Worm (Caenorhabditis elegans) whole organism, L2 larva: ENCODE results near the gene R09F10.5.

Source experiments
- F13H6.1 ChIP-seq: sonication (generic microtip); optimal IDR thresholded peaks from 2 replicates; lab custom pipeline; 2016; ENCODE audit warnings: missing genetic modification characterization, missing compliant biosample characterization
- ZK546.5 ChIP-seq: sonication (generic microtip); optimal IDR thresholded peaks from 2 replicates; lab custom pipeline; 2017; ENCODE audit warnings: missing biosample characterization, missing genetic modification characterization
- alr-1 ChIP-seq: fragments of 150-350 bp; optimal IDR thresholded peaks from 2 replicates; lab custom pipeline; 2014; ENCODE audit warnings: missing biosample characterization, missing genetic modification characterization
- blmp-1 ChIP-seq: sonication (generic microtip); optimal IDR thresholded peaks from 2 replicates; lab custom pipeline; 2017; ENCODE audit warnings: missing genetic modification characterization, mild to moderate bottlenecking, missing compliant biosample characterization, antibody characterized with exemption, moderate library complexity; ENCODE audit not compliant: insufficient read depth
- lsy-2 ChIP-seq, 2 experiments: fragments of 150-350 bp in 1 of 2; sonication (generic microtip) in 1 of 2; optimal IDR thresholded peaks; 2 replicates each; lab custom pipeline; 2014 to 2017; ENCODE audit warnings: missing biosample characterization in 2 of 2, missing genetic modification characterization in 2 of 2
- mab-5 ChIP-seq: fragments of 150-350 bp; optimal IDR thresholded peaks from 2 replicates; lab custom pipeline; 2014; ENCODE audit warnings: missing biosample characterization, missing genetic modification characterization
- mdl-1 ChIP-seq, 2 experiments: fragments of 150-350 bp in 1 of 2; sonication (generic microtip) in 1 of 2; optimal IDR thresholded peaks; 2 replicates each; lab custom pipeline; 2017; ENCODE audit warnings: missing biosample characterization in 2 of 2, missing genetic modification characterization in 2 of 2
- nhr-237 ChIP-seq: fragments of 150-350 bp; optimal IDR thresholded peaks from 2 replicates; lab custom pipeline; 2014; ENCODE audit warnings: missing biosample characterization, missing genetic modification characterization

ce11 chrX:8346248-8346647 lies 38.7 kb upstream of the R09F10.5 start, which contains the start of gene drd-5:
- TF ChIP-seq alr-1 (tag; lab: Kevin White, UChicago) (no peak), F13H6.1 (tag; lab: Kevin White, UChicago) (no peak), blmp-1 (no peak), mdl-1 (tag; optimal IDR thresholded peaks at IDR 0.05; lab: Kevin White, UChicago) (no peak), mab-5 (tag; lab: Kevin White, UChicago) (no peak), ZK546.5 (tag; lab: Kevin White, UChicago) (no peak), nhr-237 (tag; lab: Kevin White, UChicago) (no peak), lsy-2 (tag; optimal IDR thresholded peaks at IDR 0.05; lab: Kevin White, UChicago) (no peak)
